Worm (Caenorhabditis elegans): ENCODE results near the gene T09F5.2.

ce11 chrV:15190903-15191302 lies 40.1 kb downstream of the T09F5.2 start, which contains the start of gene Y75B12B.11:
- TF ChIP-seq hmbx-1 (tag; optimal IDR thresholded peaks at IDR 0.05) (peak; percentile 67), B0310.2 (tag; optimal IDR thresholded peaks at IDR 0.05) (peak; percentile 92), ama-1 (optimal IDR thresholded peaks at IDR 0.05) (peak; percentile 48), aly-1 (tag; optimal IDR thresholded peaks at IDR 0.05) (peak; percentile 96), F13C5.2 (tag; optimal IDR thresholded peaks at IDR 0.05) (peak; percentile 97), hnd-1 (tag; optimal IDR thresholded peaks at IDR 0.05) (peak; percentile 76), flt-1 (GFP tag; IDR thresholded peaks at IDR 0.05) (peak; percentile 91), tbx-37 (GFP tag; conservative IDR thresholded peaks at IDR 0.05) (peak; percentile 80), scrt-1 (GFP tag; IDR thresholded peaks at IDR 0.05) (peak; percentile 93), hmg-4 (GFP tag; optimal IDR thresholded peaks at IDR 0.05) (peak; percentile 97)
